Worm (Caenorhabditis elegans) whole organism, mixed stage, embryonic: ENCODE data around the gene psf-1.

Experiments used
- ceh-83 ChIP-seq: fragments of 200-800 bp; sonication (Bioruptor generic); optimal IDR thresholded peaks from 2 replicates; lab custom pipeline; 2018; ENCODE audit warnings: mild to moderate bottlenecking, missing genetic modification characterization, missing compliant biosample characterization
- elt-3 ChIP-seq: fragments of 150-350 bp; optimal IDR thresholded peaks from 2 replicates; lab custom pipeline; 2014; ENCODE audit warnings: missing biosample characterization, missing genetic modification characterization
- lsy-2 ChIP-seq: fragments of 150-350 bp; optimal IDR thresholded peaks from 2 replicates; lab custom pipeline; 2014; ENCODE audit warnings: missing biosample characterization, missing genetic modification characterization
- nhr-2 ChIP-seq: fragments of 150-350 bp; optimal IDR thresholded peaks from 2 replicates; lab custom pipeline; 2014; ENCODE audit warnings: missing biosample characterization, missing genetic modification characterization
- nhr-237 ChIP-seq: fragments of 150-350 bp; optimal IDR thresholded peaks from 2 replicates; lab custom pipeline; 2014; ENCODE audit warnings: missing biosample characterization, missing genetic modification characterization
- nhr-76 ChIP-seq: sonication (generic microtip); optimal IDR thresholded peaks from 2 replicates; lab custom pipeline; 2017; ENCODE audit warnings: missing biosample characterization, missing genetic modification characterization
- pha-4 ChIP-seq: fragments of 150-350 bp; optimal IDR thresholded peaks from 2 replicates; lab custom pipeline; 2018; ENCODE audit warnings: missing biosample characterization, missing genetic modification reagents, missing genetic modification characterization
- snpc-4 ChIP-seq: fragments of 150-350 bp; optimal IDR thresholded peaks from 2 replicates; lab custom pipeline; 2014; ENCODE audit warnings: missing biosample characterization, missing genetic modification characterization
- sptf-1 ChIP-seq: sonication (generic microtip); optimal IDR thresholded peaks from 2 replicates; lab custom pipeline; 2017; ENCODE audit warnings: mild to moderate bottlenecking, missing genetic modification characterization, moderate library complexity, missing compliant biosample characterization
- unc-62 ChIP-seq: fragments of 150-350 bp; optimal IDR thresholded peaks from 2 replicates; lab custom pipeline; 2014; ENCODE audit warnings: missing biosample characterization, missing genetic modification reagents, missing genetic modification characterization

DNA sequence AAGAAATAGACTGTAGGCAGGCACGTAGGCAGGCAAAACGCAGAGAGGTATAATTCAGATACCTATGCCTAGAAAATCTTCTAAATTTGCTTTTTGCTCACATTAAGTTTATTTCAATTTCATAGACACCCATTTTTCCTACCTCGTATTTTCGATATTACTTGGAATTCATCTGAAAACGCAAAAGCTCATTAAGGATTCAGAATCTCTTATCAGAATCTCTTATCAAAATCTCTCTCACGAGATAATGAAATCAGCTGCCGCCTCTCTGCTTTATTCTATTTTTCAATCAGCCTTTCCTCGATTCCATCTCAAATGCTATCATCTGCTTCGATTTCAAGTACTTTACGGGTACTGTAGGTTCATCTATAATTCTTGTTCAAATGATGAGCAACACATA lies 16.6 kb upstream of the psf-1 start:
- TF ChIP-seq pha-4 (tag; lab: Kevin White, UChicago) = no peak
- TF ChIP-seq sptf-1 (tag; lab: Kevin White, UChicago) = no peak
- no peak for TF ChIP-seq nhr-76 (tag; lab: Kevin White, UChicago)
- no peak for TF ChIP-seq lsy-2
- no peak for TF ChIP-seq unc-62
- TF ChIP-seq elt-3 = no peak
- TF ChIP-seq nhr-237 (tag; lab: Kevin White, UChicago) = no peak
- no peak for TF ChIP-seq snpc-4 (tag; lab: Kevin White, UChicago)
- TF ChIP-seq ceh-83 = no peak
- TF ChIP-seq nhr-2 (tag; lab: Kevin White, UChicago) = no peak
